Worm (Caenorhabditis elegans): ENCODE results near the gene C40H1.3.

ce11 chrIII:9288540-9288939, 40.6 kb downstream of the C40H1.3 start:
- TF ChIP-seq tab-1 (GFP tag; IDR thresholded peaks at IDR 0.05) (no peak), cog-1 (tag; optimal IDR thresholded peaks at IDR 0.05) (no peak)

Data from whole organism, midembryonic.